Worm (Caenorhabditis elegans) whole organism, young adult: Measurements from ENCODE around the gene spds-1.

ENCODE experiments used
- B0019.2 ChIP-seq: fragments of 200-800 bp; sonication (Bioruptor generic); conservative IDR thresholded peaks from 2 replicates; pipeline ENCODE4 v1.3.6; 2022; ENCODE audit warnings: missing genetic modification reagents, missing genetic modification characterization, missing compliant biosample characterization
- B0336.3 ChIP-seq: fragments of 200-800 bp; sonication (Bioruptor generic); IDR thresholded peaks from 2 replicates; pipeline ENCODE4 v1.3.6; 2022; ENCODE audit warnings: missing genetic modification characterization, missing compliant biosample characterization
- C17E4.6 ChIP-seq: fragments of 200-800 bp; sonication (Bioruptor generic); IDR thresholded peaks from 2 replicates; pipeline ENCODE4 v1.3.6; 2022; ENCODE audit warnings: missing genetic modification reagents, missing genetic modification characterization, missing compliant biosample characterization
- D2030.7 ChIP-seq: fragments of 200-800 bp; sonication (Bioruptor generic); IDR thresholded peaks from 2 replicates; pipeline ENCODE4 v1.3.6; 2022; ENCODE audit warnings: missing genetic modification reagents, missing genetic modification characterization, missing compliant biosample characterization
- F22D6.2 ChIP-seq: sonication (generic microtip); optimal IDR thresholded peaks from 2 replicates; lab custom pipeline; 2016; ENCODE audit warnings: mild to moderate bottlenecking, missing genetic modification characterization, missing compliant biosample characterization
- F23B12.7 ChIP-seq: sonication (generic microtip); optimal IDR thresholded peaks from 2 replicates; lab custom pipeline; 2017; ENCODE audit warnings: missing genetic modification characterization, mild to moderate bottlenecking, missing compliant biosample characterization, antibody characterized with exemption, moderate library complexity; ENCODE audit not compliant: insufficient read depth
- F33H1.4 ChIP-seq: fragments of 200-800 bp; sonication (Bioruptor generic); IDR thresholded peaks from 2 replicates; pipeline ENCODE4 v1.3.6; 2022; ENCODE audit warnings: missing genetic modification reagents, missing genetic modification characterization, missing compliant biosample characterization
- F39B2.1 ChIP-seq: fragments of 200-800 bp; sonication (Bioruptor generic); IDR thresholded peaks from 2 replicates; pipeline ENCODE4 v1.3.6; 2022; ENCODE audit warnings: missing genetic modification reagents, missing genetic modification characterization, missing compliant biosample characterization
- F52B5.7 ChIP-seq: sonication (generic microtip); optimal IDR thresholded peaks from 2 replicates; lab custom pipeline; 2016; ENCODE audit warnings: mild to moderate bottlenecking, missing genetic modification characterization, missing compliant biosample characterization
- K12H6.12 ChIP-seq: fragments of 200-800 bp; sonication (Bioruptor generic); optimal IDR thresholded peaks from 2 replicates; lab custom pipeline; 2018; ENCODE audit warnings: mild to moderate bottlenecking, missing genetic modification characterization, missing compliant biosample characterization
- T07F8.4 ChIP-seq: sonication (generic microtip); optimal IDR thresholded peaks from 2 replicates; lab custom pipeline; 2016; ENCODE audit warnings: mild to moderate bottlenecking, missing genetic modification characterization, moderate library complexity, missing compliant biosample characterization
- T26A5.8 ChIP-seq: sonication (generic microtip); optimal IDR thresholded peaks from 2 replicates; lab custom pipeline; 2016; ENCODE audit warnings: missing genetic modification characterization, missing compliant biosample characterization
- Y53F4B.3 ChIP-seq: fragments of 200-800 bp; sonication (Bioruptor generic); IDR thresholded peaks from 2 replicates; pipeline ENCODE4 v1.3.6; 2022; ENCODE audit warnings: missing genetic modification reagents, missing genetic modification characterization, missing compliant biosample characterization
- Y67H2A.10 ChIP-seq: fragments of 200-800 bp; sonication (Bioruptor generic); conservative IDR thresholded peaks from 2 replicates; pipeline ENCODE4 v1.3.6; 2022; ENCODE audit warnings: missing genetic modification reagents, missing genetic modification characterization, missing compliant biosample characterization
- Y95B8A.8 ChIP-seq: fragments of 200-800 bp; sonication (Bioruptor generic); IDR thresholded peaks from 2 replicates; pipeline ENCODE4 v1.3.6; 2022; ENCODE audit warnings: missing genetic modification reagents, missing genetic modification characterization, missing compliant biosample characterization
- ZK185.1 ChIP-seq: sonication (generic microtip); optimal IDR thresholded peaks from 2 replicates; lab custom pipeline; 2016; ENCODE audit warnings: mild to moderate bottlenecking, missing genetic modification characterization, missing compliant biosample characterization; ENCODE audit not compliant: poor library complexity, severe bottlenecking
- ama-1 ChIP-seq, 3 experiments: fragments of 150-350 bp in 1 of 3; sonication (generic microtip) in 2 of 3; optimal IDR thresholded peaks; 2 replicates each; lab custom pipeline; 2014 to 2018; ENCODE audit warnings: missing biosample characterization in 2 of 3, missing genetic modification characterization in 2 of 3, missing genetic modification reagents in 2 of 3
- atf-7 ChIP-seq: sonication (generic microtip); optimal IDR thresholded peaks from 2 replicates; lab custom pipeline; 2017; ENCODE audit warnings: mild to moderate bottlenecking, missing genetic modification characterization, missing compliant biosample characterization
- attf-3 ChIP-seq: fragments of 200-800 bp; sonication (Bioruptor generic); conservative IDR thresholded peaks from 2 replicates; pipeline ENCODE4 v1.3.6; 2022; ENCODE audit warnings: missing genetic modification reagents, missing genetic modification characterization, missing compliant biosample characterization
- attf-6 ChIP-seq: fragments of 200-800 bp; sonication (Bioruptor generic); IDR thresholded peaks from 2 replicates; pipeline ENCODE4 v1.3.6; 2022; ENCODE audit warnings: missing genetic modification reagents, missing genetic modification characterization, missing compliant biosample characterization
- cebp-2 ChIP-seq: fragments of 200-800 bp; sonication (Bioruptor generic); IDR thresholded peaks from 2 replicates; pipeline ENCODE4 v1.3.6; 2022; ENCODE audit warnings: missing genetic modification characterization, missing compliant biosample characterization
- ceh-58 ChIP-seq: fragments of 200-800 bp; sonication (Bioruptor generic); IDR thresholded peaks from 2 replicates; pipeline ENCODE4 v1.3.6; 2022; ENCODE audit warnings: missing genetic modification characterization, missing compliant biosample characterization
- chd-7 ChIP-seq: sonication (generic microtip); optimal IDR thresholded peaks from 2 replicates; lab custom pipeline; 2016; ENCODE audit warnings: mild to moderate bottlenecking, missing genetic modification characterization, moderate library complexity, missing compliant biosample characterization
- dox-1 ChIP-seq: fragments of 200-800 bp; sonication (Bioruptor generic); IDR thresholded peaks from 2 replicates; pipeline ENCODE4 v1.3.6; 2022; ENCODE audit warnings: missing genetic modification reagents, missing genetic modification characterization, missing compliant biosample characterization
- dpl-1 ChIP-seq: fragments of 150-350 bp; optimal IDR thresholded peaks from 2 replicates; lab custom pipeline; 2014; ENCODE audit warnings: missing biosample characterization, missing genetic modification reagents, missing genetic modification characterization
- egl-44 ChIP-seq: fragments of 200-800 bp; sonication (Bioruptor generic); IDR thresholded peaks from 2 replicates; pipeline ENCODE4 v1.3.6; 2022; ENCODE audit warnings: missing genetic modification reagents, missing genetic modification characterization, missing compliant biosample characterization
- egrh-3 ChIP-seq: fragments of 200-800 bp; sonication (Bioruptor generic); IDR thresholded peaks from 2 replicates; pipeline ENCODE4 v1.3.6; 2022; ENCODE audit warnings: missing genetic modification reagents, missing genetic modification characterization, missing compliant biosample characterization
- ekl-4 ChIP-seq: fragments of 200-800 bp; sonication (Bioruptor generic); IDR thresholded peaks from 2 replicates; pipeline ENCODE4 v1.3.6; 2022; ENCODE audit warnings: missing genetic modification reagents, missing genetic modification characterization, missing compliant biosample characterization
- him-1 ChIP-seq: sonication (generic microtip); optimal IDR thresholded peaks from 2 replicates; lab custom pipeline; 2016; ENCODE audit warnings: missing genotype, missing genetic modification reagents, missing genetic modification characterization, missing compliant biosample characterization
- hmg-1.2 ChIP-seq: fragments of 200-800 bp; sonication (Bioruptor generic); IDR thresholded peaks from 2 replicates; pipeline ENCODE4 v1.3.6; 2022; ENCODE audit warnings: missing genetic modification reagents, missing genetic modification characterization, missing compliant biosample characterization
- hsf-1 ChIP-seq: fragments of 200-800 bp; sonication (Bioruptor generic); IDR thresholded peaks from 2 replicates; pipeline ENCODE4 v1.3.6; 2022; ENCODE audit warnings: missing genetic modification reagents, missing genetic modification characterization, missing compliant biosample characterization
- lag-1 ChIP-seq: fragments of 200-800 bp; sonication (Bioruptor generic); IDR thresholded peaks from 2 replicates; pipeline ENCODE4 v1.3.6; 2022; ENCODE audit warnings: missing genetic modification reagents, missing genetic modification characterization, missing compliant biosample characterization
- madf-10 ChIP-seq: sonication (generic microtip); optimal IDR thresholded peaks from 2 replicates; lab custom pipeline; 2016; ENCODE audit warnings: mild to moderate bottlenecking, missing genetic modification characterization, missing compliant biosample characterization
- mcd-1 ChIP-seq: fragments of 200-800 bp; sonication (Bioruptor generic); IDR thresholded peaks from 2 replicates; pipeline ENCODE4 v1.3.6; 2022; ENCODE audit warnings: missing genetic modification reagents, missing genetic modification characterization, missing compliant biosample characterization
- nfya-1 ChIP-seq: sonication (generic microtip); optimal IDR thresholded peaks from 2 replicates; lab custom pipeline; 2017; ENCODE audit warnings: antibody characterized with exemption, missing compliant biosample characterization, missing genetic modification characterization, borderline replicate concordance; ENCODE audit not compliant: insufficient read depth
- nhr-179 ChIP-seq: sonication (generic microtip); optimal IDR thresholded peaks from 2 replicates; lab custom pipeline; 2016; ENCODE audit warnings: mild to moderate bottlenecking, missing genetic modification characterization, missing compliant biosample characterization
- pbrm-1 ChIP-seq: fragments of 200-800 bp; sonication (Bioruptor generic); IDR thresholded peaks from 2 replicates; pipeline ENCODE4 v1.3.6; 2022; ENCODE audit warnings: missing genetic modification reagents, missing genetic modification characterization, missing compliant biosample characterization
- rcor-1 ChIP-seq: fragments of 200-800 bp; sonication (Bioruptor generic); IDR thresholded peaks from 2 replicates; pipeline ENCODE4 v1.3.6; 2022; ENCODE audit warnings: missing genetic modification reagents, missing genetic modification characterization, missing compliant biosample characterization
- snpc-1.3 ChIP-seq: sonication (generic microtip); optimal IDR thresholded peaks from 2 replicates; lab custom pipeline; 2017; ENCODE audit warnings: missing genetic modification characterization, mild to moderate bottlenecking, missing compliant biosample characterization, antibody characterized with exemption, moderate library complexity, missing genotype, missing genetic modification reagents; ENCODE audit not compliant: insufficient read depth
- tbp1 ChIP-seq: fragments of 200-800 bp; sonication (Bioruptor generic); optimal IDR thresholded peaks from 2 replicates; lab custom pipeline; 2018; ENCODE audit warnings: mild to moderate bottlenecking, missing genetic modification characterization, missing compliant biosample characterization
- tlf-1 ChIP-seq: fragments of 200-800 bp; sonication (Bioruptor generic); optimal IDR thresholded peaks from 2 replicates; lab custom pipeline; 2018; ENCODE audit warnings: mild to moderate bottlenecking, missing genetic modification characterization, missing compliant biosample characterization
- unc-130 ChIP-seq: sonication (generic microtip); optimal IDR thresholded peaks from 2 replicates; lab custom pipeline; 2016; ENCODE audit warnings: missing genetic modification reagents, missing genetic modification characterization, missing compliant biosample characterization
- xnd-1 ChIP-seq: sonication (generic microtip); optimal IDR thresholded peaks from 2 replicates; lab custom pipeline; 2016; ENCODE audit warnings: missing genotype, missing genetic modification reagents, missing genetic modification characterization, missing compliant biosample characterization
- zfh-2 ChIP-seq: fragments of 200-800 bp; sonication (Bioruptor generic); conservative IDR thresholded peaks from 2 replicates; pipeline ENCODE4 v1.3.6; 2022; ENCODE audit warnings: missing genetic modification reagents, missing genetic modification characterization, missing compliant biosample characterization
- ztf-26 ChIP-seq: sonication (generic microtip); optimal IDR thresholded peaks from 2 replicates; lab custom pipeline; 2017; ENCODE audit warnings: missing genetic modification characterization, missing compliant biosample characterization
- ztf-3 ChIP-seq: fragments of 200-800 bp; sonication (Bioruptor generic); optimal IDR thresholded peaks from 2 replicates; lab custom pipeline; 2018; ENCODE audit warnings: mild to moderate bottlenecking, missing genetic modification characterization, missing compliant biosample characterization
- ztf-6 ChIP-seq: fragments of 200-800 bp; sonication (Bioruptor generic); IDR thresholded peaks from 2 replicates; pipeline ENCODE4 v1.3.6; 2022; ENCODE audit warnings: missing genetic modification reagents, missing genetic modification characterization, missing compliant biosample characterization

spds-1 gene

DNA sequence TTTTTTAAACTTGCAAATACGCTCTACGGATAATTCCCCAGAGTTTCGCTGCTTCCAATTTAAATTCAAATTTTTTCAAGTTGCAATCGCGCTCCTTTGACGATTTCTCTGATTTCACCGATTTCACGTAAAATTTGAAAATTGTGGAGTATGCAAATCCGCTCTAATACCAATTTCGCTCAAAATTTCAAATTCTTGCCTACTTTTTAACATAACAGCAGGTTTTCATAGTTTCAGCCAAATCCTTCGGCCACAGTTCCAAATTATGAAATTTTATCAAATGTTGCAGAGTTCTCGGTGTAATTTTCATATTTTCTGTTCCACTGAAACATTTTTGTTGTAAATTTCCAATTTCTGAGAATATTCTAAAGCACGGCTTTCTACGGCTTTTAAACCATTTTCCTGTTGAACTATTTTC is 18.9 kb upstream of the spds-1 start, which contains the start of gene alkb-7 (continued):
- peak; percentile 33; the same call in 1 of the 2 replicates for TF ChIP-seq dox-1 (GFP tag; lab: Robert Waterston, UW)
- peak; percentile 27 for TF ChIP-seq F52B5.7 (tag; lab: Kevin White, UChicago)
- TF ChIP-seq, all 124 proteins: peak for 24

DNA sequence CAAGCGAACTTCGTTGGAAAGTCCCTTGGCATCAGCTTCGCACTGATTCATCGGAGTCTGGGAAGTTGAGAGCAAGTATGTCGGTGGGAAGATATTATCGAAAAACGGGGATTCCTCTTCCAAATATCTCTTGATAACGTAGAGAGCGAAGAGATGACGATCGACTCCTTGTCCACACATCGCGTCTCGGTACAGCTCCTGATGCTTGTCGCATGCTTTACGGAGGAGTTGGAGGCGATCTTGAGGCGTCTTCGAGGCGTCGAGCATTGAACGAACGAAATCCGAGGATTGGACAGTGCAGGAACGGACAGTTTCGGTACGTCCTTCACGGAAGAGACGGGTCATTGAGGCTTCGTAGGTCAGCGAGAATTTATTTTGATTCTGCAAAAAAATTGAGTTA is 17.2 kb upstream of the spds-1 start:
- TF ChIP-seq B0019.2 (GFP tag; lab: Robert Waterston, UW) (no peak), ztf-6 (GFP tag; lab: Robert Waterston, UW) (no peak), egl-44 (GFP tag; lab: Robert Waterston, UW) (no peak), ztf-26 (tag; lab: Kevin White, UChicago) (no peak), pbrm-1 (GFP tag; lab: Robert Waterston, UW) (no peak), him-1 (tag; lab: Kevin White, UChicago) (no peak), F33H1.4 (GFP tag; lab: Robert Waterston, UW) (no peak), madf-10 (tag; lab: Kevin White, UChicago) (no peak), nfya-1 (tag; lab: Kevin White, UChicago) (no peak), zfh-2 (GFP tag; lab: Robert Waterston, UW) (peak; percentile 57), dox-1 (GFP tag; lab: Robert Waterston, UW) (0 out of 2 replicates have a peak, but pooled peaks have one; percentile 19), nhr-179 (tag; lab: Kevin White, UChicago) (no peak), D2030.7 (GFP tag; lab: Robert Waterston, UW) (no peak), K12H6.12 (no peak), Y53F4B.3 (GFP tag; lab: Robert Waterston, UW) (no peak), ekl-4 (GFP tag; lab: Robert Waterston, UW) (no peak), ZK185.1 (tag; lab: Kevin White, UChicago) (no peak), chd-7 (tag; lab: Kevin White, UChicago) (no peak), T26A5.8 (tag; lab: Kevin White, UChicago) (no peak), unc-130 (GFP tag; lab: Kevin White, UChicago) (no peak), xnd-1 (tag; lab: Kevin White, UChicago) (no peak), B0336.3 (GFP tag; lab: Robert Waterston, UW) (0 out of 2 replicates have a peak, but pooled peaks have one; percentile 32), snpc-1.3 (tag; lab: Kevin White, UChicago) (no peak), attf-3 (GFP tag; lab: Robert Waterston, UW) (no peak), egrh-3 (GFP tag; lab: Robert Waterston, UW) (no peak), F39B2.1 (no peak), Y67H2A.10 (GFP tag; lab: Robert Waterston, UW) (no peak), dpl-1 (no peak), tlf-1 (GFP tag; lab: Kevin White, UChicago) (no peak), C17E4.6 (GFP tag; lab: Robert Waterston, UW) (no peak), atf-7 (tag; lab: Kevin White, UChicago) (no peak), ama-1 (optimal IDR thresholded peaks at IDR 0.05; lab: Kevin White, UChicago) (no peak), ama-1 (GFP tag; optimal IDR thresholded peaks at IDR 0.05; lab: Kevin White, UChicago) (no peak), cebp-2 (GFP tag; lab: Robert Waterston, UW) (0 out of 2 replicates have a peak, but pooled peaks have one; percentile 69), Y95B8A.8 (no peak), F23B12.7 (no peak), ztf-3 (GFP tag; lab: Kevin White, UChicago) (no peak), rcor-1 (GFP tag; lab: Robert Waterston, UW) (no peak), T07F8.4 (tag; lab: Kevin White, UChicago) (no peak), tbp1 (no peak), mcd-1 (GFP tag; lab: Robert Waterston, UW) (0 out of 2 replicates have a peak, but pooled peaks have one; percentile 23), hsf-1 (GFP tag; lab: Robert Waterston, UW) (no peak), attf-6 (GFP tag; lab: Robert Waterston, UW) (no peak), lag-1 (GFP tag; lab: Robert Waterston, UW) (no peak), hmg-1.2 (GFP tag; lab: Robert Waterston, UW) (no peak), ceh-58 (GFP tag; lab: Robert Waterston, UW) (no peak), F22D6.2 (tag; lab: Kevin White, UChicago) (no peak), F52B5.7 (tag; lab: Kevin White, UChicago) (no peak)
